Worm (Caenorhabditis elegans) whole organism, L4 larva: Measurements from ENCODE around the gene eif-2Balpha.

Source experiments
- F10B5.3 ChIP-seq: sonication (generic microtip); optimal IDR thresholded peaks from 2 replicates; lab custom pipeline; 2016; ENCODE audit warnings: mild to moderate bottlenecking, missing genetic modification characterization, missing compliant biosample characterization
- F37D6.2 ChIP-seq: sonication (generic microtip); optimal IDR thresholded peaks from 2 replicates; lab custom pipeline; 2016; ENCODE audit warnings: mild to moderate bottlenecking, missing genetic modification characterization, missing compliant biosample characterization
- F44E2.7 ChIP-seq: fragments of 200-800 bp; sonication (Bioruptor generic); IDR thresholded peaks from 2 replicates; pipeline ENCODE4 v2.1.2; 2022; ENCODE audit warnings: missing genetic modification characterization, missing compliant biosample characterization
- F49E8.2 ChIP-seq: sonication (generic microtip); optimal IDR thresholded peaks from 2 replicates; lab custom pipeline; 2016; ENCODE audit warnings: missing compliant biosample characterization, mild to moderate bottlenecking, missing genetic modification characterization, borderline replicate concordance
- R02D3.7 ChIP-seq: fragments of 150-350 bp; sonication (generic microtip); optimal IDR thresholded peaks from 3 replicates; lab custom pipeline; 2014; ENCODE audit warnings: missing biosample characterization, missing genetic modification characterization
- T20F7.1 ChIP-seq: fragments of 200-800 bp; sonication (Bioruptor generic); optimal IDR thresholded peaks from 2 replicates; lab custom pipeline; 2018; ENCODE audit warnings: mild to moderate bottlenecking, missing genetic modification characterization, missing compliant biosample characterization
- T26A8.4 ChIP-seq: fragments of 200-800 bp; sonication (Bioruptor generic); IDR thresholded peaks from 2 replicates; pipeline ENCODE4 v1.3.6; 2022; ENCODE audit warnings: missing genetic modification characterization, missing compliant biosample characterization
- Y48G9A.11 ChIP-seq: fragments of 200-800 bp; sonication (Bioruptor generic); IDR thresholded peaks from 2 replicates; pipeline ENCODE4 v1.3.6; 2022; ENCODE audit warnings: missing genetic modification reagents, missing genetic modification characterization, missing compliant biosample characterization
- aha-1 ChIP-seq: fragments of 150-350 bp; peaks from one replicate; lab custom pipeline; 2014; ENCODE audit warnings: missing biosample characterization, missing genetic modification characterization
- ama-1 ChIP-seq: fragments of 150-350 bp; optimal IDR thresholded peaks from 2 replicates; lab custom pipeline; 2014; ENCODE audit warnings: inconsistent platforms, mixed read lengths
- arid-1 ChIP-seq: fragments of 200-800 bp; sonication (Bioruptor generic); conservative IDR thresholded peaks from 2 replicates; pipeline ENCODE4 v1.3.6; 2022; ENCODE audit warnings: missing genetic modification reagents, missing genetic modification characterization, missing compliant biosample characterization
- daf-12 ChIP-seq: fragments of 150-350 bp; optimal IDR thresholded peaks from 2 replicates; lab custom pipeline; 2014; ENCODE audit warnings: missing biosample characterization, missing genetic modification reagents, missing genetic modification characterization
- daf-16 ChIP-seq, 3 experiments: sonication (generic microtip); optimal IDR thresholded peaks; 2 replicates each; lab custom pipeline; 2016 to 2017; ENCODE audit warnings: missing genetic modification characterization in 3 of 3, missing genetic modification reagents in 3 of 3, mild to moderate bottlenecking in 2 of 3, missing compliant biosample characterization in 2 of 3, missing biosample characterization in 1 of 3, moderate library complexity in 1 of 3
- dmd-9 ChIP-seq: fragments of 200-800 bp; sonication (Bioruptor generic); IDR thresholded peaks from 2 replicates; pipeline ENCODE4 v1.3.6; 2022; ENCODE audit warnings: missing genetic modification reagents, missing genetic modification characterization, missing compliant biosample characterization
- dpl-1 ChIP-seq: fragments of 150-350 bp; optimal IDR thresholded peaks from 2 replicates; lab custom pipeline; 2014; ENCODE audit warnings: missing biosample characterization, missing genetic modification reagents, missing genetic modification characterization
- dve-1 ChIP-seq: sonication (generic microtip); optimal IDR thresholded peaks from 2 replicates; lab custom pipeline; 2017; ENCODE audit warnings: antibody characterized with exemption, mild to moderate bottlenecking, missing genetic modification characterization, missing compliant biosample characterization; ENCODE audit not compliant: insufficient read depth
- egl-27 ChIP-seq: sonication (generic microtip); optimal IDR thresholded peaks from 3 replicates; lab custom pipeline; 2017; ENCODE audit warnings: missing biosample characterization, missing genetic modification reagents, missing genetic modification characterization
- fos-1 ChIP-seq: fragments of 150-350 bp; optimal IDR thresholded peaks from 2 replicates; lab custom pipeline; 2014; ENCODE audit warnings: missing biosample characterization, missing genetic modification characterization
- hlh-11 ChIP-seq: fragments of 200-800 bp; sonication (Bioruptor generic); optimal IDR thresholded peaks from 2 replicates; lab custom pipeline; 2018; ENCODE audit warnings: mild to moderate bottlenecking, missing genetic modification characterization, missing compliant biosample characterization
- hlh-30 ChIP-seq: sonication (generic microtip); optimal IDR thresholded peaks from 2 replicates; lab custom pipeline; 2017; ENCODE audit warnings: antibody characterized with exemption, mild to moderate bottlenecking, missing genetic modification characterization, missing compliant biosample characterization; ENCODE audit not compliant: insufficient read depth
- jun-1 ChIP-seq: fragments of 150-350 bp; optimal IDR thresholded peaks from 2 replicates; lab custom pipeline; 2014; ENCODE audit warnings: missing biosample characterization, missing genetic modification reagents, missing genetic modification characterization
- lim-7 ChIP-seq: fragments of 200-800 bp; sonication (Bioruptor generic); IDR thresholded peaks from 2 replicates; pipeline ENCODE4 v1.3.6; 2022; ENCODE audit warnings: missing genetic modification characterization, missing compliant biosample characterization
- lin-1 ChIP-seq: fragments of 200-800 bp; sonication (Bioruptor generic); IDR thresholded peaks from 2 replicates; pipeline ENCODE4 v1.3.6; 2022; ENCODE audit warnings: missing genetic modification reagents, missing genetic modification characterization, missing compliant biosample characterization
- lin-13 ChIP-seq: fragments of 150-350 bp; optimal IDR thresholded peaks from 2 replicates; lab custom pipeline; 2014; ENCODE audit warnings: missing biosample characterization, missing genetic modification reagents, missing genetic modification characterization
- lin-15B ChIP-seq: fragments of 150-350 bp; sonication (generic microtip); optimal IDR thresholded peaks from 3 replicates; lab custom pipeline; 2014; ENCODE audit warnings: missing biosample characterization, missing genetic modification characterization
- lin-38 ChIP-seq: fragments of 200-800 bp; sonication (Bioruptor generic); IDR thresholded peaks from 2 replicates; pipeline ENCODE4 v1.3.6; 2022; ENCODE audit warnings: missing genetic modification reagents, missing genetic modification characterization, missing compliant biosample characterization
- lir-3 ChIP-seq: sonication (generic microtip); optimal IDR thresholded peaks from 2 replicates; lab custom pipeline; 2016; ENCODE audit warnings: mild to moderate bottlenecking, missing genetic modification characterization, missing compliant biosample characterization
- lsy-2 ChIP-seq, 2 experiments: fragments of 150-350 bp in 1 of 2; sonication (generic microtip) in 1 of 2; optimal IDR thresholded peaks; 2 replicates each; lab custom pipeline; 2014 to 2017; ENCODE audit warnings: missing biosample characterization in 2 of 2, missing genetic modification characterization in 2 of 2
- mep-1 ChIP-seq: fragments of 150-350 bp; sonication (generic microtip); optimal IDR thresholded peaks from 3 replicates; lab custom pipeline; 2014; ENCODE audit warnings: missing biosample characterization, missing genetic modification characterization
- mes-2 ChIP-seq: sonication (generic microtip); optimal IDR thresholded peaks from 2 replicates; lab custom pipeline; 2016; ENCODE audit warnings: missing genotype, mild to moderate bottlenecking, missing genetic modification characterization, missing compliant biosample characterization; ENCODE audit not compliant: poor library complexity, severe bottlenecking
- nhr-102 ChIP-seq: sonication (generic microtip); optimal IDR thresholded peaks from 2 replicates; lab custom pipeline; 2016; ENCODE audit warnings: mild to moderate bottlenecking, missing genetic modification characterization, moderate library complexity, missing compliant biosample characterization
- nhr-11 ChIP-seq: fragments of 150-350 bp; optimal IDR thresholded peaks from 2 replicates; lab custom pipeline; 2014; ENCODE audit warnings: missing biosample characterization, missing genetic modification characterization
- nhr-111 ChIP-seq: fragments of 200-800 bp; sonication (Bioruptor generic); optimal IDR thresholded peaks from 2 replicates; lab custom pipeline; 2018; ENCODE audit warnings: mild to moderate bottlenecking, missing genetic modification characterization, missing compliant biosample characterization
- nhr-25 ChIP-seq: sonication (generic microtip); optimal IDR thresholded peaks from 2 replicates; lab custom pipeline; 2017; ENCODE audit warnings: missing genetic modification characterization, mild to moderate bottlenecking, missing compliant biosample characterization, antibody characterized with exemption, moderate library complexity, borderline replicate concordance; ENCODE audit not compliant: insufficient read depth
- nhr-28 ChIP-seq: fragments of 150-350 bp; optimal IDR thresholded peaks from 2 replicates; lab custom pipeline; 2014; ENCODE audit warnings: missing biosample characterization, missing genetic modification characterization
- nhr-41 ChIP-seq: fragments of 200-800 bp; sonication (Bioruptor generic); IDR thresholded peaks from 2 replicates; pipeline ENCODE4 v1.3.6; 2022; ENCODE audit warnings: missing genetic modification reagents, missing genetic modification characterization, missing compliant biosample characterization
- nhr-6 ChIP-seq: fragments of 150-350 bp; optimal IDR thresholded peaks from 2 replicates; lab custom pipeline; 2014; ENCODE audit warnings: missing biosample characterization, missing genetic modification characterization
- nhr-77 ChIP-seq: fragments of 150-350 bp; optimal IDR thresholded peaks from 2 replicates; lab custom pipeline; 2014; ENCODE audit warnings: missing biosample characterization, missing genetic modification characterization
- pqm-1 ChIP-seq: sonication (generic microtip); optimal IDR thresholded peaks from 2 replicates; lab custom pipeline; 2017; ENCODE audit warnings: missing biosample characterization, missing genetic modification characterization
- sdz-12 ChIP-seq: fragments of 200-800 bp; sonication (Bioruptor generic); optimal IDR thresholded peaks from 2 replicates; lab custom pipeline; 2018; ENCODE audit warnings: mild to moderate bottlenecking, missing genetic modification characterization, missing compliant biosample characterization
- skn-1 ChIP-seq: fragments of 150-350 bp; optimal IDR thresholded peaks from 2 replicates; lab custom pipeline; 2014; ENCODE audit warnings: missing biosample characterization, missing genetic modification characterization
- spr-3 ChIP-seq: fragments of 200-800 bp; sonication (Bioruptor generic); optimal IDR thresholded peaks from 2 replicates; lab custom pipeline; 2018; ENCODE audit warnings: mild to moderate bottlenecking, missing genetic modification characterization, missing compliant biosample characterization
- tra-1 ChIP-seq: fragments of 200-800 bp; sonication (Bioruptor generic); IDR thresholded peaks from 2 replicates; pipeline ENCODE4 v1.3.6; 2022; ENCODE audit warnings: missing genetic modification reagents, missing genetic modification characterization, missing compliant biosample characterization
- unc-62 ChIP-seq, 3 experiments: fragments of 150-350 bp in 1 of 3; sonication (generic microtip); optimal IDR thresholded peaks in 2 of 3; peaks in 1 of 3; 1 replicate in 1 of 3; 2 replicates in 2 of 3; lab custom pipeline; 2014 to 2017; ENCODE audit warnings: missing biosample characterization in 3 of 3, missing genetic modification characterization in 3 of 3, missing genetic modification reagents in 3 of 3, missing genotype in 1 of 3
- vab-7 ChIP-seq: fragments of 200-800 bp; sonication (Bioruptor generic); IDR thresholded peaks from 2 replicates; pipeline ENCODE4 v1.3.6; 2022; ENCODE audit warnings: missing genetic modification reagents, missing genetic modification characterization, missing compliant biosample characterization
- zfp-2 ChIP-seq: sonication (generic microtip); optimal IDR thresholded peaks from 2 replicates; lab custom pipeline; 2016; ENCODE audit warnings: mild to moderate bottlenecking, missing genetic modification characterization, missing compliant biosample characterization
- zfp-3 ChIP-seq: fragments of 200-800 bp; sonication (Bioruptor generic); conservative IDR thresholded peaks from 2 replicates; pipeline ENCODE4 v1.3.6; 2022; ENCODE audit warnings: missing genetic modification reagents, missing genetic modification characterization, missing compliant biosample characterization

The eif-2Balpha gene

DNA sequence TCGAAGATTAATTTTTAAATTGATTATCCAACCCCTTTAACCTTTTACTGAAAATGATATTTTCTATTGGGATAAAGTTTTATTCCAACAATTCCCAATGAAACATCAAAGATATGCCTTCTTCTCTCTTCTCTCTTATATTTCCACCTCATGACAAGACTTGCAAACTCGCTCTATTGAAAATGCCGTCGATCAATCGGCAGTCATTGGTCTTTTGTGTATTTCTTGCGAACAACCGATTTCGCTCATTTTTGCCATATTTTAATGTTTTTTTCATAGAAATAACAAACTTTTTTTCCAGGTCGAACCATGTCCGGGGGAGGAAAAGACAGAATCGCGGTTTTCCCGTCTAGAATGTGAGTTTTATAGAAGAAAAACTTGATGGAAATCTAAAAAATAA is 35.1 kb upstream of the eif-2Balpha start, which contains the start of gene vha-14:
TSS of gene vha-14 (plus strand) at position 302 of the 400 bp plus-strand sequence.
- TF ChIP-seq F49E8.2 (tag; lab: Kevin White, UChicago), result no peak
- TF ChIP-seq aha-1 (tag; lab: Kevin White, UChicago), result peak; percentile 67
- TF ChIP-seq F37D6.2 (tag; lab: Kevin White, UChicago), result no peak
- no peak for TF ChIP-seq spr-3
- TF ChIP-seq skn-1 (tag; lab: Kevin White, UChicago), result no peak
- peak; percentile 92 for TF ChIP-seq hlh-30 (tag; lab: Kevin White, UChicago)
- no peak for TF ChIP-seq zfp-2 (tag; lab: Kevin White, UChicago)
- peak; percentile 22 for TF ChIP-seq hlh-11
- no peak for TF ChIP-seq lir-3
- peak; percentile 79 for TF ChIP-seq nhr-77 (tag; lab: Kevin White, UChicago)
- no peak for TF ChIP-seq nhr-25 (tag; lab: Kevin White, UChicago)
- peak; percentile 97 for TF ChIP-seq nhr-6 (tag; lab: Kevin White, UChicago)
- no peak for TF ChIP-seq tra-1 (GFP tag; lab: Robert Waterston, UW)
- TF ChIP-seq lin-15B, result no peak
- TF ChIP-seq F44E2.7 (GFP tag; lab: Robert Waterston, UW), result no peak
- TF ChIP-seq fos-1 (tag; lab: Kevin White, UChicago), result no peak
- peak; percentile 43 for TF ChIP-seq ama-1 (lab: Kevin White, UChicago)
- no peak for TF ChIP-seq nhr-11
- no peak for TF ChIP-seq egl-27
- TF ChIP-seq lin-38 (GFP tag; lab: Robert Waterston, UW), result peak; percentile 75
- TF ChIP-seq T20F7.1 (GFP tag; lab: Kevin White, UChicago), result peak; percentile 46
- TF ChIP-seq mep-1 (tag; lab: Kevin White, UChicago), result peak; percentile 77
- no peak for TF ChIP-seq daf-12 (tag; lab: Kevin White, UChicago)
- no peak for TF ChIP-seq R02D3.7 (tag; lab: Kevin White, UChicago)
- TF ChIP-seq dpl-1, result peak; percentile 35
- peak in 1 of 2 experiments; percentile 71 for TF ChIP-seq lsy-2 (tag; optimal IDR thresholded peaks at IDR 0.05; lab: Kevin White, UChicago)
- no peak for TF ChIP-seq jun-1 (tag; lab: Kevin White, UChicago)
- peak; percentile 27 for TF ChIP-seq dve-1
- no peak for TF ChIP-seq nhr-111 (GFP tag; lab: Kevin White, UChicago)
- peak; percentile 65 for TF ChIP-seq nhr-28 (tag; lab: Kevin White, UChicago)
- TF ChIP-seq pqm-1 (tag; lab: Kevin White, UChicago), result peak; percentile 77
- no peak for TF ChIP-seq daf-16 (GFP tag; optimal IDR thresholded peaks at IDR 0.05; lab: Kevin White, UChicago)
- peak; percentile 33 for TF ChIP-seq daf-16 (tag; optimal IDR thresholded peaks at IDR 0.05; lab: Kevin White, UChicago)
- peak in 1 of 2 experiments; percentile 69 for TF ChIP-seq unc-62 (GFP tag; optimal IDR thresholded peaks at IDR 0.05 in 1 of 2; lab: Kevin White, UChicago)
- TF ChIP-seq unc-62 (tag; optimal IDR thresholded peaks at IDR 0.05; lab: Kevin White, UChicago), result no peak
- peak; percentile 21 for TF ChIP-seq mes-2

- peak; percentile 92 for TF ChIP-seq ama-1 (lab: Kevin White, UChicago)
- 0 out of 2 replicates have a peak, but pooled peaks have one; percentile 24 for TF ChIP-seq Y48G9A.11
- TF ChIP-seq T20F7.1 (GFP tag; lab: Kevin White, UChicago), result peak; percentile 55
- peak; percentile 65; the same call in 1 of the 2 replicates for TF ChIP-seq zfp-3 (GFP tag; lab: Robert Waterston, UW)
- peak; percentile 67; the same call in 1 of the 2 replicates for TF ChIP-seq T26A8.4 (GFP tag; lab: Robert Waterston, UW)
- no peak for TF ChIP-seq lir-3
- TF ChIP-seq nhr-102 (tag; lab: Kevin White, UChicago), result peak; percentile 57
- no peak for TF ChIP-seq nhr-11
- TF ChIP-seq arid-1, result peak; percentile 40; the same call in 1 of the 2 replicates
- peak; percentile 68 for TF ChIP-seq sdz-12
- peak; percentile 38 for TF ChIP-seq lin-13 (GFP tag; lab: Kevin White, UChicago)
- TF ChIP-seq lsy-2 (tag; optimal IDR thresholded peaks at IDR 0.05; lab: Kevin White, UChicago), result peak in 1 of 2 experiments; percentile 23
- TF ChIP-seq lin-1, result peak; percentile 36; the same call in 1 of the 2 replicates
- TF ChIP-seq unc-62 (GFP tag; optimal IDR thresholded peaks at IDR 0.05 in 1 of 2; lab: Kevin White, UChicago), result no peak
- TF ChIP-seq unc-62 (tag; optimal IDR thresholded peaks at IDR 0.05; lab: Kevin White, UChicago), result no peak
- no peak for TF ChIP-seq jun-1 (tag; lab: Kevin White, UChicago)
- peak; percentile 23 for TF ChIP-seq F10B5.3
- TF ChIP-seq nhr-41 (GFP tag; lab: Robert Waterston, UW), result no peak
- peak; percentile 6 for TF ChIP-seq dve-1
- TF ChIP-seq lim-7, result peak; percentile 61
- TF ChIP-seq dmd-9 (GFP tag; lab: Robert Waterston, UW), result 0 out of 2 replicates have a peak, but pooled peaks have one; percentile 10
- TF ChIP-seq skn-1 (tag; lab: Kevin White, UChicago), result no peak
- no peak for TF ChIP-seq vab-7 (GFP tag; lab: Robert Waterston, UW)
Measured at ce11 chrIII:9509764-9510370, 33.1 kb upstream of the eif-2Balpha start.
